Fruit fly (Drosophila melanogaster): ENCODE results near the gene yata.
A peak's percentile ranks its signal among the peaks of the same experiment; 100 is the strongest.

Gene yata

dm6 chr3R:29773833-29774324, 24.9 kb downstream of the yata start (continued):
- TF ChIP-seq CG8290 (GFP tag; optimal IDR thresholded peaks at IDR 0.05) = peak; percentile 28
- peak in 1 of 2 experiments; percentile 70 for TF ChIP-seq CG8290 (tag; optimal IDR thresholded peaks at IDR 0.05)
- TF ChIP-seq CG7786 (GFP tag; optimal IDR thresholded peaks at IDR 0.05) = peak; percentile 92
- TF ChIP-seq corto (GFP tag; optimal IDR thresholded peaks at IDR 0.05) = no peak
- TF ChIP-seq Dfd (GFP tag; optimal IDR thresholded peaks at IDR 0.05) = no peak
- no peak for TF ChIP-seq CG3726 (GFP tag; IDR thresholded peaks at IDR 0.05)
- no peak for TF ChIP-seq sc (optimal IDR thresholded peaks at IDR 0.05)
- TF ChIP-seq sc (GFP tag; optimal IDR thresholded peaks at IDR 0.05) = peak; percentile 20
- no peak for TF ChIP-seq CG14860 (GFP tag; IDR thresholded peaks at IDR 0.05; ENCODE audit: partially characterized antibody)
- TF ChIP-seq NC2α (GFP tag; optimal IDR thresholded peaks at IDR 0.05) = peak; percentile 16
- peak; percentile 40 for TF ChIP-seq CG31365 (tag; optimal IDR thresholded peaks at IDR 0.05)
- no peak for TF ChIP-seq Deaf1 (tag; optimal IDR thresholded peaks at IDR 0.05)
- TF ChIP-seq ro (GFP tag; IDR thresholded peaks at IDR 0.05) = no peak
- TF ChIP-seq CG4820 (GFP tag; optimal IDR thresholded peaks at IDR 0.05) = peak; percentile 36
- TF ChIP-seq Fer1 (GFP tag; optimal IDR thresholded peaks at IDR 0.05) = peak; percentile 61
- peak; percentile 31 for TF ChIP-seq Ets97D (GFP tag; optimal IDR thresholded peaks at IDR 0.05)
- TF ChIP-seq CG15601 (tag; optimal IDR thresholded peaks at IDR 0.05) = peak; percentile 18
- peak; percentile 42; the same call in 1 of the 2 replicates for TF ChIP-seq Nf-YA (GFP tag; IDR thresholded peaks at IDR 0.05)
- TF ChIP-seq Ets65A (GFP tag) = peak; percentile 98
- peak; percentile 43; the same call in 1 of the 2 replicates for TF ChIP-seq CG17328 (GFP tag; IDR thresholded peaks at IDR 0.05)
- TF ChIP-seq CG4424 (GFP tag; optimal IDR thresholded peaks at IDR 0.05) = peak; percentile 64
- peak; percentile 89 for TF ChIP-seq kay (GFP tag; optimal IDR thresholded peaks at IDR 0.05)
- TF ChIP-seq nau (GFP tag; optimal IDR thresholded peaks at IDR 0.05) = no peak
- TF ChIP-seq grau (tag; optimal IDR thresholded peaks at IDR 0.05) = peak; percentile 87
- TF ChIP-seq Meics (GFP tag; optimal IDR thresholded peaks at IDR 0.05) = peak; percentile 76
- TF ChIP-seq ara (GFP tag; IDR thresholded peaks at IDR 0.05) = peak; percentile 36; the same call in 1 of the 2 replicates
- TF ChIP-seq crp (GFP tag; optimal IDR thresholded peaks at IDR 0.05) = peak in 1 of 2 experiments; percentile 30
- peak; percentile 70 for TF ChIP-seq CG12071 (GFP tag; optimal IDR thresholded peaks at IDR 0.05)
- peak; percentile 67 for TF ChIP-seq phol (tag; optimal IDR thresholded peaks at IDR 0.05)
- no peak for TF ChIP-seq Neu2 (GFP tag; optimal IDR thresholded peaks at IDR 0.05; ENCODE audit: borderline replicate concordance)
- peak; percentile 39 for TF ChIP-seq CG6654 (GFP tag; optimal IDR thresholded peaks at IDR 0.05)
- TF ChIP-seq zen (tag; optimal IDR thresholded peaks at IDR 0.05) = peak; percentile 15
- TF ChIP-seq CG6689 (GFP tag; IDR thresholded peaks at IDR 0.05) = peak; percentile 58
- TF ChIP-seq zfh1 (GFP tag; IDR thresholded peaks at IDR 0.05) = peak; percentile 68; the same call in 2 of the 3 replicates
- TF ChIP-seq CG10431 (GFP tag; optimal IDR thresholded peaks at IDR 0.05) = no peak
- TF ChIP-seq eyg (GFP tag; optimal IDR thresholded peaks at IDR 0.05) = peak; percentile 83
- TF ChIP-seq disco-r (GFP tag; optimal IDR thresholded peaks at IDR 0.05) = peak; percentile 48
- TF ChIP-seq Jarid2 (GFP tag; optimal IDR thresholded peaks at IDR 0.05) = peak; percentile 45
- peak; percentile 77 for TF ChIP-seq CG3281 (GFP tag; optimal IDR thresholded peaks at IDR 0.05)
- TF ChIP-seq wor (GFP tag; IDR thresholded peaks at IDR 0.05) = peak; percentile 68; the same call in 1 of the 2 replicates
- no peak for TF ChIP-seq Ravus (GFP tag; IDR thresholded peaks at IDR 0.05)
- no peak for TF ChIP-seq CG6854 (GFP tag; optimal IDR thresholded peaks at IDR 0.05)
- no peak for TF ChIP-seq Doc3 (GFP tag; IDR thresholded peaks at IDR 0.05; ENCODE audit: partially characterized antibody)
- no peak for TF ChIP-seq Hey (tag; optimal IDR thresholded peaks at IDR 0.05)
- peak; percentile 75 for TF ChIP-seq CG13775 (GFP tag; optimal IDR thresholded peaks at IDR 0.05)
- TF ChIP-seq Tbp (GFP tag; optimal IDR thresholded peaks at IDR 0.05) = no peak
- peak; percentile 80 for TF ChIP-seq Hmr (GFP tag; optimal IDR thresholded peaks at IDR 0.05)
- peak; percentile 21; the same call in 1 of the 2 replicates for TF ChIP-seq CG6272 (GFP tag; IDR thresholded peaks at IDR 0.05)
- no peak for TF ChIP-seq fru (optimal IDR thresholded peaks at IDR 0.05)
- peak; percentile 53 for TF ChIP-seq CG12942 (GFP tag; optimal IDR thresholded peaks at IDR 0.05)
- peak; percentile 88 for TF ChIP-seq CG12155 (GFP tag; optimal IDR thresholded peaks at IDR 0.05)
- TF ChIP-seq ind (GFP tag; optimal IDR thresholded peaks at IDR 0.05) = peak; percentile 81

Measured in whole organism, embryonic.